Worm (Caenorhabditis elegans): ENCODE measurements around the gene srw-35.
A peak's percentile ranks its signal among the peaks of the same experiment; 100 is the strongest.

srw-35 gene

DNA sequence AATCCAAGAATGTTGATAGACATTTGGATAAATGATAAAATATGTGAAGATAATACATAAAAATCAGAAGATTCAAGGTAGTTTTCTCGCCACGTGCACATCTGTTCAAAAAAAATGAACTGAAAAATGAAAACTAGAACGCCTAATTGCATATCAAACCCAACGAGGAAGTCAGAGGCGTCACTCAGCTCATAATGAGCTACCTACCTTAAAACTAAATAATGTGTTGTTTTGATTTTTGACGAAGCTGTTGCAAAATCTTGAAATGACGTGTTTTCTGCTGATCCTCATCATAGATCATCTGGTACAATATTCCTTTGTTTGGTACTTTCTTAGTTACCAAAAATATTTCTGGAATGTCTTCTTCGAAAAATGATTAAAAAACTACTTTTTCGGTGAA is 1.4 kb upstream of the srw-35 start, which contains the start of gene srh-138:
TSS of gene srh-138 (minus strand) at position 101 of the 400 bp plus-strand sequence.
- TF ChIP-seq tbx-2 (tag; optimal IDR thresholded peaks at IDR 0.05) (no peak), pqm-1 (tag; optimal IDR thresholded peaks at IDR 0.05) (no peak), fkh-8 (tag; optimal IDR thresholded peaks at IDR 0.05) (no peak), egl-13 (tag; optimal IDR thresholded peaks at IDR 0.05) (no peak), xbp-1 (tag; optimal IDR thresholded peaks at IDR 0.05) (no peak), nhr-84 (tag; optimal IDR thresholded peaks at IDR 0.05) (no peak), zip-4 (GFP tag; optimal IDR thresholded peaks at IDR 0.05) (no peak), tlp-1 (tag; optimal IDR thresholded peaks at IDR 0.05) (no peak), F16B12.6 (tag; optimal IDR thresholded peaks at IDR 0.05) (no peak), ceh-63 (GFP tag; optimal IDR thresholded peaks at IDR 0.05) (no peak), hlh-4 (tag; optimal IDR thresholded peaks at IDR 0.05) (no peak), mab-9 (GFP tag; IDR thresholded peaks at IDR 0.05) (no peak), elt-2 (tag; optimal IDR thresholded peaks at IDR 0.05) (no peak), ets-5 (GFP tag; IDR thresholded peaks at IDR 0.05) (no peak), ces-1 (GFP tag; optimal IDR thresholded peaks at IDR 0.05) (no peak), pax-3 (tag; optimal IDR thresholded peaks at IDR 0.05) (no peak), efl-3 (GFP tag; optimal IDR thresholded peaks at IDR 0.05) (no peak)

DNA sequence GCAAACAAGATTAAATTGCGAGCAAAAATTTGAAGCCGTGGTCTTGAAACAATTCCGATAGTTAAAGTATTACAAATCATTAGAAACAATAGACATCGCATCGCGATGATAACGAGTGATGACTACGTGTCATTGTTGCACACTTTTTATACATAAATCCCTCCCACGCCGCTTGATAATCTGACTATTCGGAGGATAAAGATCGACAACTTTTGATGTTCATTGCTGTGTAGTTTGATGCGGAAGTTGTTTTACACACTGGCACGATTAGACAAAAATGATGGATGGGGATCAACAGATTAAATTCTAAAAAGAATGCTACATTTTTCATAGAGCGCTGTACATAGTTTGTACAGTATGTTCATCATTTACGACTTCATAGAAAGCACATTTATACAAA is 7.0 kb downstream of the srw-35 start, which contains the start of gene T08G3.11:
TSS of gene T08G3.11 (minus strand) at position 101 of the 400 bp plus-strand sequence.
- TF ChIP-seq fkh-4 (tag; optimal IDR thresholded peaks at IDR 0.05; ENCODE audit: borderline replicate concordance) (no peak), efl-1 (optimal IDR thresholded peaks at IDR 0.05) (no peak), efl-1 (GFP tag; optimal IDR thresholded peaks at IDR 0.05 in 1 of 2) (peak in 1 of 2 experiments; percentile 16)

DNA sequence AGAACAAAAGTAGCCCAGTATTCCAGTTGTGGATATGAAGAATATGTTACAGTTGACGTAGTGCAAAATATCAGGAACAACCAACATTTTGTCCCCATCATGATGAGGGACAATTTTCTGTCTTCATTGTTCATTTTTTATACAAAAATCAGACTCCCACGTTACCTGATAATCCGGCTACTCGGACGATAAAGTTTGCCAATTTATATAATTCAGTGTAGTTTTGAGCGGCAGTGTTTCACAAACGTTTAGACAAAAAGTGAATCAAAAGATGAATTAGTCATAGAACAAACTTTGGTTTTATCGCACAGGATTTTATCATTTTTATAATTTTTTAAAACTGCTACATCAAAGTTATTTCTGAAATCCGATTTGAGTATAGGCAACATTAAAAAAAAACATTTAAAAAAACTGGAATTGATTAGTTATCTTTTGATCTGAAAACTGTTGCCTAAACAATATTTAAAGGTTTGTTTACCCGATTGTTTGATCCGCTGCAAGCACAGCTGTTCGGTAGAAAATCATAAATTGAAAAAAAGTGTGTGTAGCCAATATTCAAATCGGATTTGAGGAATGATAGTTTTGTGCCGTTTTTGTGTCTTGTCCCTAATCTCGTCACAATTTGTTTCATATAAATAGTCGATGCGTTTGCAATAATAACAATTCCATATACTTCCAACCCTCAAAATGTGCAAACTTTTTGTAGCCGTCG is 8.8 kb downstream of the srw-35 start, which contains the start of the genes F57E7.4 and spig-6:
TSS of gene F57E7.4 (minus strand) at position 101 of the 712 bp plus-strand sequence.
TSS of gene spig-6 (plus strand) at position 662 of the 712 bp plus-strand sequence.
- TF ChIP-seq nhr-76 (tag; optimal IDR thresholded peaks at IDR 0.05) (no peak), C34B4.2 (tag; optimal IDR thresholded peaks at IDR 0.05) (no peak), ceh-82 (tag; optimal IDR thresholded peaks at IDR 0.05) (no peak), tlp-1 (tag; optimal IDR thresholded peaks at IDR 0.05) (no peak), lin-14 (GFP tag; optimal IDR thresholded peaks at IDR 0.05) (no peak), efl-3 (GFP tag; optimal IDR thresholded peaks at IDR 0.05) (no peak), unc-130 (tag; optimal IDR thresholded peaks at IDR 0.05) (no peak), nhr-28 (tag; optimal IDR thresholded peaks at IDR 0.05) (no peak), snpc-4 (tag; optimal IDR thresholded peaks at IDR 0.05) (no peak), skn-1 (tag; optimal IDR thresholded peaks at IDR 0.05) (no peak), lin-35 (GFP tag; optimal IDR thresholded peaks at IDR 0.05) (no peak)

DNA sequence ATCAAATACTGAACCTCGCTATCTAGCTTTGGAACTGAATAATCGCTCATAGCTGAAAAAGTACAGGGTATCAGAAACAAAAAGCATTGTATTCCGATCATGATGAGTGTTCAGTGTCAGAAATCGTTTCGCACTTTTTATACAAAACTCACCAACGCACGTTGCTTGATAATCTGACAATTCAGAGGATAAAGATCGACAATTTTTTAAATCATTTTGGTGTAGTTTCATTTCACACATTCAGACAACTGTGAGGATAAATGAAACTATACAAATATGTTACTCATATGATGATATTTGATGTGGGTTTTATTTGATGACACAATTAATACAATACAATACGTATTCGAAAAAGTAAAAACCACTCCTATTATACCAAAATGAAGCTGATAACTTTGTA is 10.7 kb downstream of the srw-35 start, which contains the start of gene F57E7.2:
TSS of gene F57E7.2 (minus strand) at position 101 of the 400 bp plus-strand sequence.
- TF ChIP-seq nhr-84 (tag; optimal IDR thresholded peaks at IDR 0.05): no peak

DNA sequence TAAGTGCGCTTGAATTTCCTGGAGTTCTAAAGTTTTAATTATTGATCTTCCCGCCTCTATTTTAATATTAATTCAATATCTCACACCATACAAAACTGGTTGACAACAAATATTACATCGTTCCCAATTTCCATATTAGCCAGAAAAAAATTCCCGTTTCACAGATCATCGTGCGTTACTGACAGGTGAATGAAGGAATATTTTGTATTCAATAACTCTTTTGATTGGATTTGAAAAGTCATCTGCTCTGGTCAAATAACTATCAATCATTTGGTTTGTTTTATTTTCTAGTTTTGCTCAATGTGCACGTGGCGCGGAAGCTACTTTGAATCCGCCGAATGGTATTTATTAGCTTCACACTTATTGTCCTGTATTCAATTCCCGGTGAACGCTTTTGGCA is 11.4 kb downstream of the srw-35 start, which contains the start of gene srh-139:
TSS of gene srh-139 (plus strand) at position 301 of the 400 bp plus-strand sequence.
- no peak for TF ChIP-seq swsn-7 (tag; optimal IDR thresholded peaks at IDR 0.05)
- TF ChIP-seq fkh-8 (tag; optimal IDR thresholded peaks at IDR 0.05): no peak
- TF ChIP-seq dsc-1 (tag; optimal IDR thresholded peaks at IDR 0.05): no peak
- TF ChIP-seq nhr-12 (tag; optimal IDR thresholded peaks at IDR 0.05): no peak
- no peak for TF ChIP-seq ceh-8 (GFP tag; optimal IDR thresholded peaks at IDR 0.05)
- TF ChIP-seq nhr-76 (tag; optimal IDR thresholded peaks at IDR 0.05): no peak
- TF ChIP-seq xbp-1 (tag; optimal IDR thresholded peaks at IDR 0.05): no peak
- TF ChIP-seq snpc-4 (tag; optimal IDR thresholded peaks at IDR 0.05): no peak
- no peak for TF ChIP-seq ztf-11 (tag; optimal IDR thresholded peaks at IDR 0.05)
- TF ChIP-seq lir-3 (tag; optimal IDR thresholded peaks at IDR 0.05; ENCODE audit: poor library complexity): no peak
- TF ChIP-seq grh-1 (GFP tag; IDR thresholded peaks at IDR 0.05): no peak
- TF ChIP-seq Y116A8C.19 (tag; optimal IDR thresholded peaks at IDR 0.05; ENCODE audit: borderline replicate concordance): no peak
- no peak for TF ChIP-seq lin-14 (GFP tag; optimal IDR thresholded peaks at IDR 0.05)
- TF ChIP-seq F16B12.6 (tag; optimal IDR thresholded peaks at IDR 0.05): no peak
- no peak for TF ChIP-seq C34B4.2 (tag; optimal IDR thresholded peaks at IDR 0.05)
- TF ChIP-seq elt-2 (tag; optimal IDR thresholded peaks at IDR 0.05): no peak
- TF ChIP-seq fkh-10 (GFP tag; optimal IDR thresholded peaks at IDR 0.05): no peak
- no peak for TF ChIP-seq vab-15 (tag; optimal IDR thresholded peaks at IDR 0.05)
